Fruit fly (Drosophila melanogaster) whole organism, pupa: ENCODE measurements around the gene Rim.

Experiments
- CG14655 ChIP-seq: fragments of 200-800 bp; sonication (Bioruptor generic); optimal IDR thresholded peaks from 3 replicates; lab custom pipeline; 2017; ENCODE audit warnings: mild to moderate bottlenecking, missing biosample characterization, missing genetic modification reagents, missing genetic modification characterization
- CG8159 ChIP-seq: fragments of 200-800 bp; sonication (Bioruptor generic); optimal IDR thresholded peaks from 3 replicates; lab custom pipeline; 2018; ENCODE audit warnings: missing biosample characterization, mild to moderate bottlenecking, missing genetic modification characterization, moderate library complexity
- CG8301 ChIP-seq: fragments of 200-800 bp; sonication (Bioruptor generic); optimal IDR thresholded peaks from 2 replicates; lab custom pipeline; 2018; ENCODE audit warnings: missing biosample characterization, mild to moderate bottlenecking, missing genetic modification characterization
- Pif1B ChIP-seq: fragments of 200-800 bp; sonication (Bioruptor generic); optimal IDR thresholded peaks from 3 replicates; lab custom pipeline; 2016; ENCODE audit warnings: missing biosample characterization, missing genetic modification characterization

dm6 chr3R:17920265-17920664 is 3.9 kb upstream of the Rim start:
- TF ChIP-seq CG8301 (tag; lab: Kevin White, UChicago) (no peak), CG8159 (tag; lab: Kevin White, UChicago) (no peak), Pif1B (GFP tag; lab: Kevin White, UChicago) (no peak), CG14655 (GFP tag; lab: Kevin White, UChicago) (no peak)
